Worm (Caenorhabditis elegans): ENCODE data around the gene T12A2.3.

T12A2.3 gene

ce11 chrIII:6198378-6199234 is 42.0 kb upstream of the T12A2.3 start, which contains the start of the genes C23G10.7 and rpn-2 (continued):
- no peak for TF ChIP-seq alr-1 (tag; optimal IDR thresholded peaks at IDR 0.05; ENCODE audit: borderline replicate concordance)
- TF ChIP-seq xbp-1 (tag; optimal IDR thresholded peaks at IDR 0.05) = peak; percentile 67
- peak; percentile 47 for TF ChIP-seq nhr-77 (tag; optimal IDR thresholded peaks at IDR 0.05)
- peak; percentile 20 for TF ChIP-seq fkh-10 (GFP tag; optimal IDR thresholded peaks at IDR 0.05)
- TF ChIP-seq ceh-8 (GFP tag; optimal IDR thresholded peaks at IDR 0.05) = no peak
- no peak for TF ChIP-seq mef-2 (tag; optimal IDR thresholded peaks at IDR 0.05)
- TF ChIP-seq nhr-84 (tag; optimal IDR thresholded peaks at IDR 0.05) = no peak

- TF ChIP-seq vab-15 (tag; optimal IDR thresholded peaks at IDR 0.05) (no peak), dsc-1 (tag; optimal IDR thresholded peaks at IDR 0.05) (no peak), lin-14 (GFP tag; optimal IDR thresholded peaks at IDR 0.05) (no peak), ztf-4 (tag; optimal IDR thresholded peaks at IDR 0.05) (no peak), fkh-8 (tag; optimal IDR thresholded peaks at IDR 0.05) (no peak), ztf-11 (tag; optimal IDR thresholded peaks at IDR 0.05) (no peak), ceh-88 (GFP tag; IDR thresholded peaks at IDR 0.05) (no peak), efl-3 (GFP tag; optimal IDR thresholded peaks at IDR 0.05) (no peak), unc-86 (tag; optimal IDR thresholded peaks at IDR 0.05) (no peak)
Observed at ce11 chrIII:6201325-6201724, 39.3 kb upstream of the T12A2.3 start.

- TF ChIP-seq efl-1 (optimal IDR thresholded peaks at IDR 0.05) = no peak
- TF ChIP-seq efl-1 (GFP tag; optimal IDR thresholded peaks at IDR 0.05 in 1 of 2) = peak in 1 of 2 experiments; percentile 38
- no peak for TF ChIP-seq mep-1 (tag; optimal IDR thresholded peaks at IDR 0.05)
- peak; percentile 12 for TF ChIP-seq aly-2 (tag; optimal IDR thresholded peaks at IDR 0.05)
Observed at ce11 chrIII:6202440-6202839, 38.2 kb upstream of the T12A2.3 start.

ce11 chrIII:6206161-6206853 is 34.3 kb upstream of the T12A2.3 start, which contains the start of the genes sna-3 and rps-3:
Gene sna-3, minus strand, starts transcription at chrIII:6206211.
Gene rps-3, plus strand, starts transcription at chrIII:6206803.
- TF ChIP-seq zip-4 (GFP tag; optimal IDR thresholded peaks at IDR 0.05) = no peak
- peak; percentile 44 for TF ChIP-seq vab-15 (tag; optimal IDR thresholded peaks at IDR 0.05)
- TF ChIP-seq snpc-4 (tag; optimal IDR thresholded peaks at IDR 0.05) = peak; percentile 27
- TF ChIP-seq dsc-1 (tag; optimal IDR thresholded peaks at IDR 0.05) = peak; percentile 44
- TF ChIP-seq nhr-76 (tag; optimal IDR thresholded peaks at IDR 0.05) = no peak
- no peak for TF ChIP-seq pag-3 (tag; optimal IDR thresholded peaks at IDR 0.05; ENCODE audit: borderline replicate concordance, insufficient read depth)
- no peak for TF ChIP-seq mab-9 (GFP tag; IDR thresholded peaks at IDR 0.05)
- peak; percentile 74 for TF ChIP-seq xbp-1 (tag; optimal IDR thresholded peaks at IDR 0.05)
- TF ChIP-seq nhr-11 (tag; optimal IDR thresholded peaks at IDR 0.05) = no peak
- no peak for TF ChIP-seq alr-1 (tag; optimal IDR thresholded peaks at IDR 0.05; ENCODE audit: borderline replicate concordance)
- TF ChIP-seq aha-1 (tag; optimal IDR thresholded peaks at IDR 0.05) = no peak
- no peak for TF ChIP-seq hlh-4 (tag; optimal IDR thresholded peaks at IDR 0.05)
- TF ChIP-seq egl-13 (tag; optimal IDR thresholded peaks at IDR 0.05) = no peak
- TF ChIP-seq ceh-88 (GFP tag; IDR thresholded peaks at IDR 0.05) = no peak
- TF ChIP-seq swsn-7 (tag; optimal IDR thresholded peaks at IDR 0.05) = peak; percentile 51
- no peak for TF ChIP-seq pqm-1 (tag; optimal IDR thresholded peaks at IDR 0.05)
- TF ChIP-seq C34B4.2 (tag; optimal IDR thresholded peaks at IDR 0.05) = no peak
- TF ChIP-seq sox-4 (tag; optimal IDR thresholded peaks at IDR 0.05) = no peak
- TF ChIP-seq dpl-1 (GFP tag; optimal IDR thresholded peaks at IDR 0.05) = peak; percentile 70 to 80 (median 78)
- TF ChIP-seq lir-3 (tag; optimal IDR thresholded peaks at IDR 0.05; ENCODE audit: poor library complexity) = peak; percentile 25
- TF ChIP-seq unc-86 (tag; optimal IDR thresholded peaks at IDR 0.05) = peak; percentile 52
- TF ChIP-seq egl-27 (tag; optimal IDR thresholded peaks at IDR 0.05) = no peak
- TF ChIP-seq efl-1 (optimal IDR thresholded peaks at IDR 0.05) = peak; percentile 82 to 88
- TF ChIP-seq efl-1 (GFP tag; optimal IDR thresholded peaks at IDR 0.05 in 1 of 2) = peak; percentile 73 to 96
- peak; percentile 68 for TF ChIP-seq lin-15B (tag; optimal IDR thresholded peaks at IDR 0.05)
- peak in 1 of 2 experiments; percentile 69 for TF ChIP-seq mdl-1 (tag; optimal IDR thresholded peaks at IDR 0.05)
- TF ChIP-seq unc-30 (tag; optimal IDR thresholded peaks at IDR 0.05) = no peak
- no peak for TF ChIP-seq fkh-4 (tag; optimal IDR thresholded peaks at IDR 0.05; ENCODE audit: borderline replicate concordance)
- TF ChIP-seq lin-39 (tag; optimal IDR thresholded peaks at IDR 0.05) = peak; percentile 23
- TF ChIP-seq unc-98 (GFP tag; IDR thresholded peaks at IDR 0.05) = no peak
- TF ChIP-seq snu-23 (GFP tag; optimal IDR thresholded peaks at IDR 0.05) = peak; percentile 79
- TF ChIP-seq lin-14 (GFP tag; optimal IDR thresholded peaks at IDR 0.05) = peak; percentile 70

Measured in whole organism, L1 larva.